Fruit fly (Drosophila melanogaster) whole organism, prepupa: ENCODE data around the gene Or69a.

Experiments used
- Blimp-1 ChIP-seq: fragments of 200-800 bp; sonication (Bioruptor generic); optimal IDR thresholded peaks from 3 replicates; lab custom pipeline; 2017; ENCODE audit warnings: missing biosample characterization, missing genetic modification characterization, mild to moderate bottlenecking, moderate library complexity, missing genetic modification reagents
- CG10631 ChIP-seq: fragments of 200-800 bp; sonication (Bioruptor generic); optimal IDR thresholded peaks from 2 replicates; lab custom pipeline; 2016; ENCODE audit warnings: missing biosample characterization, missing genetic modification characterization
- CG10669 ChIP-seq: fragments of 200-800 bp; sonication (Bioruptor generic); optimal IDR thresholded peaks from 3 replicates; lab custom pipeline; 2018; ENCODE audit warnings: missing biosample characterization, mild to moderate bottlenecking, missing genetic modification characterization, moderate library complexity
- CG11902 ChIP-seq: fragments of 200-800 bp; sonication (Bioruptor generic); optimal IDR thresholded peaks from 3 replicates; lab custom pipeline; 2016; ENCODE audit warnings: missing biosample characterization, missing genetic modification characterization
- CG3032 ChIP-seq: fragments of 200-800 bp; optimal IDR thresholded peaks from 2 replicates; lab custom pipeline; 2019; ENCODE audit warnings: missing biosample characterization, mild to moderate bottlenecking, missing genetic modification characterization, moderate library complexity
- CG31627 ChIP-seq: fragments of 200-800 bp; sonication (Bioruptor generic); optimal IDR thresholded peaks from 3 replicates; lab custom pipeline; 2016; ENCODE audit warnings: missing biosample characterization, missing genetic modification characterization
- CG34406 ChIP-seq: fragments of 200-800 bp; sonication (Bioruptor generic); optimal IDR thresholded peaks from 3 replicates; lab custom pipeline; 2016; ENCODE audit warnings: missing biosample characterization, missing genetic modification characterization
- CG3919 ChIP-seq: fragments of 200-800 bp; sonication (Bioruptor generic); optimal IDR thresholded peaks from 3 replicates; lab custom pipeline; 2016; ENCODE audit warnings: missing biosample characterization, missing genetic modification characterization
- CG6163 ChIP-seq: fragments of 200-800 bp; sonication (Bioruptor generic); IDR thresholded peaks from 3 replicates; pipeline ENCODE4 v1.3.6; 2022; ENCODE audit warnings: missing biosample characterization, missing genetic modification characterization
- CG6276 ChIP-seq: fragments of 200-800 bp; sonication (Bioruptor generic); optimal IDR thresholded peaks from 2 replicates; lab custom pipeline; 2017; ENCODE audit warnings: missing biosample characterization, mild to moderate bottlenecking, missing genetic modification characterization
- CG6792 ChIP-seq: fragments of 200-800 bp; sonication (Bioruptor generic); optimal IDR thresholded peaks from 3 replicates; lab custom pipeline; 2016; ENCODE audit warnings: missing biosample characterization, missing genetic modification characterization
- CG6808 ChIP-seq: fragments of 200-800 bp; sonication (Bioruptor generic); optimal IDR thresholded peaks from 3 replicates; lab custom pipeline; 2017; ENCODE audit warnings: missing biosample characterization, missing genetic modification characterization, mild to moderate bottlenecking, moderate library complexity, missing genetic modification reagents
- CG6854 ChIP-seq: fragments of 200-800 bp; sonication (Bioruptor generic); optimal IDR thresholded peaks from 2 replicates; lab custom pipeline; 2017; ENCODE audit warnings: missing biosample characterization, mild to moderate bottlenecking, missing genetic modification characterization
- CG8119 ChIP-seq: fragments of 200-800 bp; sonication (Bioruptor generic); IDR thresholded peaks from 3 replicates; pipeline ENCODE4 v1.3.6; 2022; ENCODE audit warnings: missing biosample characterization, missing genetic modification characterization
- CG8319 ChIP-seq: fragments of 200-800 bp; sonication (Bioruptor generic); optimal IDR thresholded peaks from 3 replicates; lab custom pipeline; 2016; ENCODE audit warnings: missing biosample characterization, missing genetic modification characterization
- CG9139 ChIP-seq: fragments of 200-800 bp; sonication (Bioruptor generic); optimal IDR thresholded peaks from 3 replicates; lab custom pipeline; 2017; ENCODE audit warnings: missing biosample characterization, mild to moderate bottlenecking, missing genetic modification characterization
- Eip78C ChIP-seq: fragments of 200-800 bp; sonication (Bioruptor generic); peaks from one replicate; lab custom pipeline; 2016; ENCODE audit warnings: missing biosample characterization, missing genetic modification characterization
- Ets21C ChIP-seq: fragments of 200-800 bp; sonication (Bioruptor generic); optimal IDR thresholded peaks from 3 replicates; lab custom pipeline; 2016; ENCODE audit warnings: missing biosample characterization, missing genetic modification characterization
- Ets96B ChIP-seq: fragments of 200-800 bp; optimal IDR thresholded peaks from 2 replicates; lab custom pipeline; 2019; ENCODE audit warnings: missing biosample characterization, mild to moderate bottlenecking, missing genetic modification characterization, moderate library complexity
- Hr39 ChIP-seq: fragments of 200-800 bp; sonication (Bioruptor generic); optimal IDR thresholded peaks from 2 replicates; lab custom pipeline; 2016; ENCODE audit warnings: missing biosample characterization, missing genetic modification characterization
- Hr4 ChIP-seq: fragments of 200-800 bp; sonication (Bioruptor generic); optimal IDR thresholded peaks from 3 replicates; lab custom pipeline; 2016; ENCODE audit warnings: missing biosample characterization, missing genetic modification characterization
- OdsH ChIP-seq: fragments of 200-800 bp; sonication (Bioruptor generic); optimal IDR thresholded peaks from 3 replicates; lab custom pipeline; 2016; ENCODE audit warnings: missing biosample characterization, missing genetic modification characterization
- Smox ChIP-seq: fragments of 200-800 bp; sonication (Bioruptor generic); optimal IDR thresholded peaks from 3 replicates; lab custom pipeline; 2016; ENCODE audit warnings: missing biosample characterization, missing genetic modification characterization
- Sox14 ChIP-seq: fragments of 200-800 bp; sonication (Bioruptor generic); optimal IDR thresholded peaks from 3 replicates; lab custom pipeline; 2016; ENCODE audit warnings: missing biosample characterization, missing genetic modification characterization
- Sox15 ChIP-seq: fragments of 200-800 bp; sonication (Bioruptor generic); optimal IDR thresholded peaks from 3 replicates; lab custom pipeline; 2016; ENCODE audit warnings: missing biosample characterization, missing genetic modification characterization
- achi ChIP-seq: fragments of 200-800 bp; sonication (Bioruptor generic); optimal IDR thresholded peaks from 3 replicates; lab custom pipeline; 2016; ENCODE audit warnings: missing biosample characterization, missing genetic modification characterization
- cyc ChIP-seq: fragments of 200-800 bp; sonication (Bioruptor generic); optimal IDR thresholded peaks from 3 replicates; lab custom pipeline; 2016; ENCODE audit warnings: missing biosample characterization, missing genetic modification characterization
- eg ChIP-seq: fragments of 200-800 bp; sonication (Bioruptor generic); IDR thresholded peaks from 3 replicates; pipeline ENCODE4 v1.3.6; 2022; ENCODE audit warnings: missing biosample characterization, missing genetic modification characterization
- esn ChIP-seq: fragments of 200-800 bp; sonication (Bioruptor generic); optimal IDR thresholded peaks from 2 replicates; lab custom pipeline; 2016; ENCODE audit warnings: missing biosample characterization, mild to moderate bottlenecking, missing genetic modification characterization, moderate library complexity
- fd85E ChIP-seq: fragments of 200-800 bp; sonication (Bioruptor generic); optimal IDR thresholded peaks from 3 replicates; lab custom pipeline; 2016; ENCODE audit warnings: missing biosample characterization, missing genetic modification characterization
- fkh ChIP-seq: fragments of 200-800 bp; sonication (Bioruptor generic); optimal IDR thresholded peaks from 3 replicates; lab custom pipeline; 2017; ENCODE audit warnings: missing biosample characterization, mild to moderate bottlenecking, missing genetic modification characterization, moderate library complexity
- lz ChIP-seq: fragments of 200-800 bp; sonication (Bioruptor generic); optimal IDR thresholded peaks from 3 replicates; lab custom pipeline; 2016; ENCODE audit warnings: missing biosample characterization, missing genetic modification characterization
- pdm3 ChIP-seq: fragments of 200-800 bp; sonication (Bioruptor generic); optimal IDR thresholded peaks from 3 replicates; lab custom pipeline; 2016; ENCODE audit warnings: missing biosample characterization, missing genetic modification characterization
- salr ChIP-seq, 2 experiments: fragments of 200-800 bp; sonication (Bioruptor generic); optimal IDR thresholded peaks; 3 replicates each; lab custom pipeline; 2016 to 2018; ENCODE audit warnings: missing biosample characterization in 2 of 2, missing genetic modification characterization in 2 of 2, mild to moderate bottlenecking in 1 of 2
- svp ChIP-seq: fragments of 200-800 bp; sonication (Bioruptor generic); peaks from one replicate; lab custom pipeline; 2016; ENCODE audit warnings: missing biosample characterization, missing genetic modification characterization

Or69a gene

DNA sequence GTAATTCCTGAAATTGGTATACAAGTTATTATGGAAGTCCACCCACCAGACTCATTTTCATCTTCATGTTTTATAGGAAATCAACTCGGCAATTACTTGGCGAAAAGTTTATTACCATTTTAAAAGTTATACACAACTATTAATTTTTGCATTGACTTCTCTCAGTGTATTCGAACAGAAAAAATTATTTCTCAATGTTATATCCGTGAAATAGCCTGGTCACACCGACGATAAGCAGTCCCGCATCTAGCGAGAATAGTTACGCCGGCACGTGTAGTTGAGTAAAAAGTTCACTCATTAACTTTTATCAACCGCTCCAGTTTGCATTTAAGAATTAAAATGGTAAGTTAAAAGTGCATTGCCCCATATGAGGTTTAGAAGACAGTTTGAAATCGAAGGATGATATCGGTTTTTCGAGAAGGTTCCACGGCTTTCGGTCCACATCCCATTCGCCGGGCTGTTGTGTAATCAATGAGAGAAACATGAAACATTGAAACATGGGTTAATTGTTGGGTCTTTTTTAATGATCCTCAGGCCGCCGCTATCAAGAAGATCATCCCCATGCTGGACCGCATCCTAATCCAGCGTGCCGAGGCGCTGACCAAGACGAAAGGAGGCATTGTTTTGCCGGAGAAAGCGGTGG is 48.4 kb upstream of the Or69a start, which contains the start of gene CG11267 (continued):
- TF ChIP-seq CG3032 (peak; percentile 86), CG8119 (GFP tag; lab: Robert Waterston, UW) (peak; percentile 86), Sox15 (GFP tag; lab: Kevin White, UChicago) (peak; percentile 66), Ets96B (tag; lab: Kevin White, UChicago) (peak; percentile 76), pdm3 (GFP tag; lab: Kevin White, UChicago) (peak; percentile 84), salr (GFP tag; optimal IDR thresholded peaks at IDR 0.05; lab: Kevin White, UChicago) (peak; percentile 72), lz (GFP tag; lab: Kevin White, UChicago) (peak; percentile 82), CG3919 (peak; percentile 91), CG34406 (GFP tag; lab: Kevin White, UChicago) (peak; percentile 77), CG11902 (GFP tag; lab: Kevin White, UChicago) (peak; percentile 75), Smox (GFP tag; lab: Kevin White, UChicago) (peak; percentile 83), CG31627 (GFP tag; lab: Kevin White, UChicago) (peak; percentile 85)
- TF ChIP-seq, all 60 proteins: peak for 57

DNA sequence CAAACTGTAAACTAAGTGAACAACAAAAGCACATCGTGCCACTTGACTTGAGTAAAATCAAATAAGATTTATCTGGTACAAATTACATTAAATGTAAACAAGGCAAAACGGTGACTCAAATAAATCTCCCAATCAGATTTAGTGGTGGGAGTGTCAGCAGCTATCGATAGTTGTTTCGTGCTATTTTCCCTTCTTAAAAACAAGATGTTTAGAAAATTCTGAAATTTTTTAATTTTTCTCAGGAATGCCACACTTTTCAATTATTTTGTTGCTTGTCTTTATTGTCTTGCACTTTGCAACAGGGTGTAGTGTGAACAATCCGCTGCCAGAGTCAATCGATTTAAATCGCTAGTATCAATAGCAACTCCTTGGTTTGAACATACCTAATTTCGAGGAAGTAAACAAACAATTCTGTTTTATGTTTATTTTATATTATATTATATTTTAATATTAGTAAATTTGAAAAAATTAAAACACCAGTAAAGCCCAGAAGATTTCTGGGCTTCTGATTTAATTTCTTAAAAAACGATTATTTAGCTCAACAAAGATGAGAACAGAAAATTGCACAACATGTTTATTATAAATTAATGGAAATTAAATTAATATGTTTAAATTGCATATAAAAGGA is 47.8 kb upstream of the Or69a start, which contains the start of gene MICAL-like:
Gene MICAL-like (minus strand): TSS at position 138 of the 628 bp plus-strand sequence.
- TF ChIP-seq CG6163 (GFP tag; lab: Robert Waterston, UW) (peak; percentile 46; the same call in 2 of the 3 replicates), lz (GFP tag; lab: Kevin White, UChicago) (peak; percentile 24), fkh (GFP tag; lab: Kevin White, UChicago) (peak; percentile 70), Blimp-1 (GFP tag; lab: Kevin White, UChicago) (no peak), Sox14 (GFP tag; lab: Kevin White, UChicago) (peak; percentile 28), svp (peak; percentile 44), CG3032 (no peak), fd85E (GFP tag; lab: Kevin White, UChicago) (no peak), CG31627 (GFP tag; lab: Kevin White, UChicago) (peak; percentile 56), CG6808 (GFP tag; lab: Kevin White, UChicago) (no peak), Ets21C (GFP tag; lab: Kevin White, UChicago) (peak; percentile 33), CG6854 (GFP tag; lab: Kevin White, UChicago) (no peak), Ets96B (tag; lab: Kevin White, UChicago) (peak; percentile 19), CG6792 (GFP tag; lab: Kevin White, UChicago) (no peak), eg (GFP tag; lab: Robert Waterston, UW) (no peak), cyc (GFP tag; lab: Kevin White, UChicago) (no peak), CG9139 (GFP tag; lab: Kevin White, UChicago) (no peak), OdsH (GFP tag; lab: Kevin White, UChicago) (peak; percentile 28), Hr4 (no peak), esn (peak; percentile 6), CG8319 (GFP tag; lab: Kevin White, UChicago) (no peak), CG3919 (peak; percentile 38), Hr39 (GFP tag; lab: Kevin White, UChicago) (peak; percentile 57), achi (GFP tag; lab: Kevin White, UChicago) (no peak), CG10669 (GFP tag; lab: Kevin White, UChicago) (no peak), Eip78C (GFP tag; lab: Kevin White, UChicago) (peak; percentile 52)
- TF ChIP-seq, all 60 proteins: peak for 13

DNA sequence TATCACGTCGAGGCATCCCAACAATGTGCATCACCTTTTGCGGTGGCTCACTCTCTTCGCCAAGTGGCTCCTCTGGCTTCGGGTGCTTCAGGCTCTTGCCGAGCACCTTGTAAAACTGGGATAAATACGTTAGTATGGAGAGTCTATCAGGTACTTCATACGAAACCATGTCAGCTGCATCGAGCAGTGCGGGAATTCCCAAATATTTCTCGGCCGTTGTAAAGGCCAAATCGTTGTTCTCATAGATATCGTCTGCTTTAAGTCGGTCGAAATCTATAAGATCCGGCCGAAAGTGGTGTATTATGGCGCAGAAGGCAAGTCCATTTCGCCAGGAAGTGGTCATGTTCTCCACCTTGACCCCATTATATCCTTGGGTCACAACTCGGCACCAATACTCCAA is 47.2 kb upstream of the Or69a start:
- no peak for TF ChIP-seq cyc (GFP tag; lab: Kevin White, UChicago)
- no peak for TF ChIP-seq CG10631
- peak; percentile 67 for TF ChIP-seq svp
- TF ChIP-seq CG6276 (GFP tag; lab: Kevin White, UChicago): no peak
